Fruit fly (Drosophila melanogaster) whole organism, prepupa: Measurements from ENCODE around the gene CG6839.

ENCODE experiments used
- CG11294 ChIP-seq: fragments of 200-800 bp; sonication (Bioruptor generic); IDR thresholded peaks from 2 replicates; pipeline ENCODE4 v1.3.6; 2022; ENCODE audit warnings: missing biosample characterization, missing genetic modification characterization
- CG11762 ChIP-seq: fragments of 200-800 bp; sonication (Bioruptor generic); optimal IDR thresholded peaks from 3 replicates; lab custom pipeline; 2016; ENCODE audit warnings: missing biosample characterization, missing genetic modification characterization; ENCODE audit not compliant: insufficient read depth
- CG15336 ChIP-seq: fragments of 200-800 bp; sonication (Bioruptor generic); IDR thresholded peaks from 2 replicates; pipeline ENCODE4 v1.3.6; 2022; ENCODE audit warnings: missing biosample characterization, missing genetic modification characterization
- CG1621 ChIP-seq: fragments of 200-800 bp; sonication (Bioruptor generic); optimal IDR thresholded peaks from 3 replicates; lab custom pipeline; 2018; ENCODE audit warnings: missing biosample characterization, mild to moderate bottlenecking, missing genetic modification characterization
- CG3032 ChIP-seq: fragments of 200-800 bp; optimal IDR thresholded peaks from 2 replicates; lab custom pipeline; 2019; ENCODE audit warnings: missing biosample characterization, mild to moderate bottlenecking, missing genetic modification characterization, moderate library complexity
- CG31627 ChIP-seq: fragments of 200-800 bp; sonication (Bioruptor generic); optimal IDR thresholded peaks from 3 replicates; lab custom pipeline; 2016; ENCODE audit warnings: missing biosample characterization, missing genetic modification characterization
- CG34406 ChIP-seq: fragments of 200-800 bp; sonication (Bioruptor generic); optimal IDR thresholded peaks from 3 replicates; lab custom pipeline; 2016; ENCODE audit warnings: missing biosample characterization, missing genetic modification characterization
- CG3919 ChIP-seq: fragments of 200-800 bp; sonication (Bioruptor generic); optimal IDR thresholded peaks from 3 replicates; lab custom pipeline; 2016; ENCODE audit warnings: missing biosample characterization, missing genetic modification characterization
- CG6163 ChIP-seq: fragments of 200-800 bp; sonication (Bioruptor generic); IDR thresholded peaks from 3 replicates; pipeline ENCODE4 v1.3.6; 2022; ENCODE audit warnings: missing biosample characterization, missing genetic modification characterization
- CG6808 ChIP-seq: fragments of 200-800 bp; sonication (Bioruptor generic); optimal IDR thresholded peaks from 3 replicates; lab custom pipeline; 2017; ENCODE audit warnings: missing biosample characterization, missing genetic modification characterization, mild to moderate bottlenecking, moderate library complexity, missing genetic modification reagents
- CG7368 ChIP-seq: fragments of 200-800 bp; sonication (Bioruptor generic); optimal IDR thresholded peaks from 3 replicates; lab custom pipeline; 2016; ENCODE audit warnings: missing biosample characterization, missing genetic modification characterization
- CG8119 ChIP-seq: fragments of 200-800 bp; sonication (Bioruptor generic); IDR thresholded peaks from 3 replicates; pipeline ENCODE4 v1.3.6; 2022; ENCODE audit warnings: missing biosample characterization, missing genetic modification characterization
- CG9139 ChIP-seq: fragments of 200-800 bp; sonication (Bioruptor generic); optimal IDR thresholded peaks from 3 replicates; lab custom pipeline; 2017; ENCODE audit warnings: missing biosample characterization, mild to moderate bottlenecking, missing genetic modification characterization
- Eip75B ChIP-seq: fragments of 200-800 bp; sonication (Bioruptor generic); optimal IDR thresholded peaks from 3 replicates; lab custom pipeline; 2016; ENCODE audit warnings: missing biosample characterization, missing genetic modification characterization
- Eip78C ChIP-seq: fragments of 200-800 bp; sonication (Bioruptor generic); peaks from one replicate; lab custom pipeline; 2016; ENCODE audit warnings: missing biosample characterization, missing genetic modification characterization
- Eip93F ChIP-seq: fragments of 200-800 bp; sonication (Bioruptor generic); optimal IDR thresholded peaks from 2 replicates; lab custom pipeline; 2016; ENCODE audit warnings: missing biosample characterization, mild to moderate bottlenecking, missing genetic modification characterization
- Ets21C ChIP-seq: fragments of 200-800 bp; sonication (Bioruptor generic); optimal IDR thresholded peaks from 3 replicates; lab custom pipeline; 2016; ENCODE audit warnings: missing biosample characterization, missing genetic modification characterization
- Gug ChIP-seq: fragments of 200-800 bp; sonication (Bioruptor generic); IDR thresholded peaks from 2 replicates; pipeline ENCODE4 v1.3.6; 2022; ENCODE audit warnings: missing biosample characterization, missing genetic modification characterization
- Hr38 ChIP-seq: sonication (Bioruptor generic); optimal IDR thresholded peaks from 2 replicates; lab custom pipeline; 2016; ENCODE audit warnings: missing biosample characterization, missing genetic modification characterization
- Lpt ChIP-seq: fragments of 200-800 bp; sonication (Bioruptor generic); optimal IDR thresholded peaks from 3 replicates; lab custom pipeline; 2016; ENCODE audit warnings: missing biosample characterization, missing genetic modification characterization
- Sox102F ChIP-seq: fragments of 200-800 bp; sonication (Bioruptor generic); optimal IDR thresholded peaks from 2 replicates; lab custom pipeline; 2016; ENCODE audit warnings: missing biosample characterization, mild to moderate bottlenecking, missing genetic modification characterization
- achi ChIP-seq: fragments of 200-800 bp; sonication (Bioruptor generic); optimal IDR thresholded peaks from 3 replicates; lab custom pipeline; 2016; ENCODE audit warnings: missing biosample characterization, missing genetic modification characterization
- acj6 ChIP-seq: fragments of 200-800 bp; sonication (Bioruptor generic); optimal IDR thresholded peaks from 3 replicates; lab custom pipeline; 2016; ENCODE audit warnings: missing biosample characterization, missing genetic modification characterization
- dac ChIP-seq: fragments of 200-800 bp; sonication (Bioruptor generic); optimal IDR thresholded peaks from 2 replicates; lab custom pipeline; 2017; ENCODE audit warnings: missing biosample characterization, mild to moderate bottlenecking, missing genetic modification characterization
- dsx ChIP-seq: fragments of 200-800 bp; optimal IDR thresholded peaks from 3 replicates; lab custom pipeline; 2019; ENCODE audit warnings: missing biosample characterization, mild to moderate bottlenecking, missing genetic modification characterization, moderate library complexity; ENCODE audit not compliant: poor library complexity, severe bottlenecking
- eg ChIP-seq: fragments of 200-800 bp; sonication (Bioruptor generic); IDR thresholded peaks from 3 replicates; pipeline ENCODE4 v1.3.6; 2022; ENCODE audit warnings: missing biosample characterization, missing genetic modification characterization
- esn ChIP-seq: fragments of 200-800 bp; sonication (Bioruptor generic); optimal IDR thresholded peaks from 2 replicates; lab custom pipeline; 2016; ENCODE audit warnings: missing biosample characterization, mild to moderate bottlenecking, missing genetic modification characterization, moderate library complexity
- fd59A ChIP-seq: fragments of 200-800 bp; sonication (Bioruptor generic); optimal IDR thresholded peaks from 2 replicates; lab custom pipeline; 2017; ENCODE audit warnings: missing biosample characterization, mild to moderate bottlenecking, missing genetic modification characterization, missing genetic modification reagents
- fkh ChIP-seq: fragments of 200-800 bp; sonication (Bioruptor generic); optimal IDR thresholded peaks from 3 replicates; lab custom pipeline; 2017; ENCODE audit warnings: missing biosample characterization, mild to moderate bottlenecking, missing genetic modification characterization, moderate library complexity
- pdm3 ChIP-seq: fragments of 200-800 bp; sonication (Bioruptor generic); optimal IDR thresholded peaks from 3 replicates; lab custom pipeline; 2016; ENCODE audit warnings: missing biosample characterization, missing genetic modification characterization
- salr ChIP-seq, 2 experiments: fragments of 200-800 bp; sonication (Bioruptor generic); optimal IDR thresholded peaks; 3 replicates each; lab custom pipeline; 2016 to 2018; ENCODE audit warnings: missing biosample characterization in 2 of 2, missing genetic modification characterization in 2 of 2, mild to moderate bottlenecking in 1 of 2
- ss ChIP-seq, 2 experiments: fragments of 200-800 bp; sonication (Bioruptor generic); optimal IDR thresholded peaks; 2 replicates in 1 of 2; 3 replicates in 1 of 2; lab custom pipeline; 2017 to 2018; ENCODE audit warnings: mild to moderate bottlenecking in 2 of 2, missing biosample characterization in 2 of 2, missing genetic modification characterization in 2 of 2, moderate library complexity in 1 of 2
- vri ChIP-seq: fragments of 200-800 bp; sonication (Bioruptor generic); optimal IDR thresholded peaks from 3 replicates; lab custom pipeline; 2016; ENCODE audit warnings: missing biosample characterization, mild to moderate bottlenecking, missing genetic modification characterization

The CG6839 gene

dm6 chr3L:18946956-18947355 is 29.6 kb downstream of the CG6839 start (continued):
- no peak for TF ChIP-seq Eip93F (GFP tag; lab: Kevin White, UChicago)
- no peak for TF ChIP-seq dsx (GFP tag; lab: Kevin White, UChicago)
- TF ChIP-seq CG6808 (GFP tag; lab: Kevin White, UChicago): peak; percentile 6
- peak; percentile 22 for TF ChIP-seq acj6 (GFP tag; lab: Kevin White, UChicago)
- peak; percentile 30 for TF ChIP-seq CG34406 (GFP tag; lab: Kevin White, UChicago)
- TF ChIP-seq esn (GFP tag; lab: Kevin White, UChicago): no peak
- no peak for TF ChIP-seq pdm3 (GFP tag; lab: Kevin White, UChicago)
- TF ChIP-seq CG1621 (tag; lab: Kevin White, UChicago): peak; percentile 28
- peak; percentile 14 for TF ChIP-seq CG9139
- no peak for TF ChIP-seq dac (GFP tag; lab: Kevin White, UChicago)

- TF ChIP-seq CG6163 (GFP tag; lab: Robert Waterston, UW) (0 out of 3 replicates have a peak, but pooled peaks have one; percentile 20), pdm3 (GFP tag; lab: Kevin White, UChicago) (no peak)
These were observed 31.8 kb downstream of the CG6839 start for dm6 chr3L:18949137-18949536.

DNA sequence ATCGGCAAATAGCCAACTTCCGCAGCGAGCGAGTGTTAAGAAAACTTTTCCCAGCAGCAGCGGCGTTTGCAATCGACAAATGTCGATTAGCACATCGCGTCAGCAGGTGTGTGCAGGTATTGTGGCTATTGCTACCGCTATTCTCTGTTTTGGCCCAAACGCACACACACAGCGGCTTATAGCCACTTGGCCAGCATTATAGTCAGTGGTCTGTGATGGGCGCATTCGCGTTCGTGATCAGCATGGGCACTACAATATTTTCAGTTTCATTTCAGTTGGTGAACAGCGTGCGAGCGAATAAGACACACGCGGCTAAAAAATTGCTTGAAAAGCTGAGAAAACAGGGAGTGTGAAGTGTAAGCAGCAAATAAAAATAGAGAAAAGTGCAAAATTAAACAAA is 33.0 kb downstream of the CG6839 start, which contains the start of gene CG6836:
Gene CG6836, plus strand, starts transcription at position 271 of the 400 bp plus-strand sequence.
- peak; percentile 1 for TF ChIP-seq fkh (GFP tag; lab: Kevin White, UChicago)
- no peak for TF ChIP-seq CG7368
- peak; percentile 15; the same call in 1 of the 3 replicates for TF ChIP-seq CG6163 (GFP tag; lab: Robert Waterston, UW)
- TF ChIP-seq Eip78C (GFP tag; lab: Kevin White, UChicago): peak; percentile 29

DNA sequence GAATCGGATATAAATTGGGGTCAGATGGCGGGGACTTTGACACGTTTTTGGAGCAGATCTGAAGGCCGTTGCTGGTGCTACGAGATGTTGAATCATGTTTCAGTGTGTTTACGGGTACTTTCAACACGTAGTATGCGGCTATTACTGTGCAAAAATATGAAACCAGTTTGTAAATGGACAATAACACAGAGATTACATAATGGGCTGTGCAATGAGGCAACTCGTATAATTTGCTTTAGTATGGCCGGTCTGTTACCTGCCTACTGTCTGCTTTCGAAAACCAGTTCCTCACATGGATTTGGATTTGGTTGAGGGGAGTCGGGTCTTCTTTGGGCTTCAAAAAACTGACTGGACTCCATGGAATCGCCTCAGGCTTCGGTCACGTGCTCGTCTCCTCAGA is 35.0 kb downstream of the CG6839 start:
- peak; percentile 97 for TF ChIP-seq vri (GFP tag; lab: Kevin White, UChicago)
- TF ChIP-seq eg (GFP tag; lab: Robert Waterston, UW): no peak
- TF ChIP-seq Eip75B (GFP tag; lab: Kevin White, UChicago): peak; percentile 22
- TF ChIP-seq CG1621 (tag; lab: Kevin White, UChicago): peak; percentile 1
- TF ChIP-seq dac (GFP tag; lab: Kevin White, UChicago): no peak
- no peak for TF ChIP-seq CG11762

DNA sequence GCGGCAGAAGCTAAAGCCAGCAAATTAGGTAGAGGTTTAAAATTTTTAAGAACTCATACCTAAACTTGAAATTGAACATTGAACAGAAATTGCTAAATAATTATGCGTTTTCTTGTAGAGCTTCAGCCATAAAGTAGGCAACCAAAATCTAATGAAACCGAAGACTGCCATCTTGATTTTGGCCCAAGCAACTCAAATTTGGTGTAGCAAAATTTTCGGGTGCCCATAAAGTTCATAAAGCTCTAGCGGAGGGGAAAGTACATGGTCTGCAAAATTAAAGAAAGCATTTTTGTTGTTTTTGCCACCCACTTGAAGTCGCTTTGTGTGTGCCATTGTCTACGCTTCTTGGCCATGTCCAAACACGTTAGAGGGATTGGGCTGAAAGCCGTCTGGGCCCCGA is 39.7 kb downstream of the CG6839 start:
- TF ChIP-seq ss (GFP tag; optimal IDR thresholded peaks at IDR 0.05; lab: Kevin White, UChicago) (no peak), Eip78C (GFP tag; lab: Kevin White, UChicago) (peak; percentile 22)

DNA sequence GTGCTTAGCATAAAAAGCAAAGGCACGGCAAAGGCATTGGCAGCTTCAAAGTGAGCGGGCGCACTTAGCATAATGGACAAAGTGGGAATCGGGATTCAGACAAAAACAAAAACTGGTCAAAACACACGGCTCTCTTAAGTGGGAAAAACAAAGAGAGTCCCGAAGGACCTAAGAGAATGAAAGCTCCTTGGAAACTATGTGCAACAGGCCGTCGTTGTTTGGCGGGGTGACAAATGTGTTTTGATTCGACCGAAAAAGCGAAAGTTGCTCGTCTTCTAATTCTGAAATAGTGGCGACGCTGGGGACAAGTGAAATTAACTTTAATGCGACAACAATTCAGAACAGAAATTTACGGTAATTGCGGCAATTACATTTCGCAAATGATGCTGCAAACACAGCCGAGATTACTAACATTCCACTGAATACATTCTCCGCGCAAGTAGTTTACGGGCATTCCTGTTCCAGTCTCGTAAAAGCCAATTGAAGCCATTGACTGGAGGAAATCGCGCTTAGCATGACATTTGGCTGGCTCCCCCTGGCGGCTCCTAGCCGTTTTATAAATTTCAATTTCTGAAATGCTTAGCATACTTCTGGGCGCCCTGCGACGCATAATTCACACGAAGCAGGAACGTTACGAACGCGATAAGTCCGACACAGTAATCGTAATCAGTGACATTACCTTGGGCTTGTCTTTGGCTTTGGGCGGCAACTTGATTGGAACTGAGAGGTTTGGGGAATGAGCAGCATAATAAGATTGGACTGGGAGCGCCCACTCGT is 51.0 kb downstream of the CG6839 start:
- TF ChIP-seq CG3032 (tag; lab: Kevin White, UChicago): no peak
- peak; percentile 8 for TF ChIP-seq pdm3 (GFP tag; lab: Kevin White, UChicago)
- no peak for TF ChIP-seq Ets21C (GFP tag; lab: Kevin White, UChicago)
- peak; percentile 62 for TF ChIP-seq Eip78C (GFP tag; lab: Kevin White, UChicago)
- no peak for TF ChIP-seq Sox102F (GFP tag; lab: Kevin White, UChicago)
- TF ChIP-seq CG7368: no peak
- no peak for TF ChIP-seq CG15336 (GFP tag; lab: Robert Waterston, UW)
- TF ChIP-seq Gug (GFP tag; lab: Robert Waterston, UW): no peak
- no peak for TF ChIP-seq salr (GFP tag; optimal IDR thresholded peaks at IDR 0.05; lab: Kevin White, UChicago)
- TF ChIP-seq CG31627 (GFP tag; lab: Kevin White, UChicago): peak; percentile 38
- TF ChIP-seq CG3919 (GFP tag; lab: Kevin White, UChicago): peak; percentile 10
- no peak for TF ChIP-seq CG11294 (GFP tag; lab: Robert Waterston, UW)
- TF ChIP-seq fd59A (GFP tag; lab: Kevin White, UChicago): no peak
- no peak for TF ChIP-seq Hr38 (GFP tag; lab: Kevin White, UChicago)
- no peak for TF ChIP-seq dsx (GFP tag; lab: Kevin White, UChicago)
- 0 out of 3 replicates have a peak, but pooled peaks have one; percentile 25 for TF ChIP-seq CG6163 (GFP tag; lab: Robert Waterston, UW)
- TF ChIP-seq fkh (GFP tag; lab: Kevin White, UChicago): no peak
- no peak for TF ChIP-seq achi
- no peak for TF ChIP-seq CG8119 (GFP tag; lab: Robert Waterston, UW)
- no peak for TF ChIP-seq Lpt
- no peak for TF ChIP-seq esn (GFP tag; lab: Kevin White, UChicago)
